Worm (Caenorhabditis elegans) whole organism, young adult: ENCODE data around the gene R07H5.16.

ENCODE experiments used
- T26A5.8 ChIP-seq: sonication (generic microtip); optimal IDR thresholded peaks from 2 replicates; lab custom pipeline; 2016; ENCODE audit warnings: missing genetic modification characterization, missing compliant biosample characterization
- attf-6 ChIP-seq: fragments of 200-800 bp; sonication (Bioruptor generic); IDR thresholded peaks from 2 replicates; pipeline ENCODE4 v1.3.6; 2022; ENCODE audit warnings: missing genetic modification reagents, missing genetic modification characterization, missing compliant biosample characterization
- lin-26 ChIP-seq: fragments of 200-800 bp; sonication (Bioruptor generic); IDR thresholded peaks from 2 replicates; pipeline ENCODE4 v1.3.6; 2022; ENCODE audit warnings: missing genetic modification reagents, missing genetic modification characterization, missing compliant biosample characterization
- lir-1 ChIP-seq: fragments of 200-800 bp; sonication (Bioruptor generic); conservative IDR thresholded peaks from 2 replicates; pipeline ENCODE4 v1.3.6; 2022; ENCODE audit warnings: missing genetic modification reagents, missing genetic modification characterization, missing compliant biosample characterization
- ztf-25 ChIP-seq: fragments of 200-800 bp; sonication (Bioruptor generic); IDR thresholded peaks from 2 replicates; pipeline ENCODE4 v1.3.6; 2022; ENCODE audit warnings: missing genetic modification reagents, missing genetic modification characterization, missing compliant biosample characterization

DNA sequence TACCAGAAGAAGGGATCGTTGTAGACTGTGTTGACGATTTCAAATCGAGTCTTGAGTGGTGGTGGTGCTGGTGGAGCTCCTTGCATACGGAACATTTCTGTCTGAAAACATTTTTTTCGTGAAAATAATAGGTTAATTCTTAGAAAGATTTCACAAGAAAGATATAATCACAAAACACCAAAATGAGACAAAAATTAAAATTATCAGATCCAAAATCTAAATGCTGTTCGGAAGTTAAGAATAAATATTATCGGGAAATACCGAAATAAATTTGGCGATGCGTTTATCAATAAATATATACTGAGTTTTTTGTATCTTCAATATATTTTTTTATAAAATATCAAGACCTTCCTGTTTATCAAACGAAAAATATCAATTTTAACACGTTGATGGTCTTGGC, 20.6 kb upstream of the R07H5.16 start, which contains the start of gene C08F8.9:
- TF ChIP-seq ztf-25 (GFP tag; lab: Robert Waterston, UW) (no peak), attf-6 (GFP tag; lab: Robert Waterston, UW) (no peak), lir-1 (GFP tag; lab: Robert Waterston, UW) (no peak), lin-26 (no peak), T26A5.8 (no peak)
